Fruit fly (Drosophila melanogaster) whole organism, wandering third instar larva: ENCODE data around the gene CG14717.

ENCODE experiments used
- Abd-B ChIP-seq: fragments of >200 bp; optimal IDR thresholded peaks from 2 replicates; lab custom pipeline; 2017; ENCODE audit warnings: missing biosample characterization, missing genetic modification characterization
- CG32264 ChIP-seq: fragments of 200-800 bp; sonication (Bioruptor generic); optimal IDR thresholded peaks from 2 replicates; lab custom pipeline; 2016; ENCODE audit warnings: missing biosample characterization, missing genetic modification characterization
- CG9705 ChIP-seq: fragments of 200-800 bp; sonication (Bioruptor generic); optimal IDR thresholded peaks from 2 replicates; lab custom pipeline; 2018; ENCODE audit warnings: missing biosample characterization, mild to moderate bottlenecking, missing genetic modification characterization
- CrebA ChIP-seq: fragments of 200-800 bp; sonication (Bioruptor generic); optimal IDR thresholded peaks from 2 replicates; lab custom pipeline; 2016; ENCODE audit warnings: missing biosample characterization, mild to moderate bottlenecking, missing genetic modification characterization, borderline replicate concordance
- Dfd ChIP-seq: fragments of >200 bp; optimal IDR thresholded peaks from 2 replicates; lab custom pipeline; 2017; ENCODE audit warnings: missing biosample characterization, missing genetic modification characterization
- HLH106 ChIP-seq: fragments of 200-800 bp; optimal IDR thresholded peaks from 3 replicates; lab custom pipeline; 2019; ENCODE audit warnings: missing biosample characterization, mild to moderate bottlenecking, missing genetic modification characterization, moderate library complexity
- Hr83 ChIP-seq: fragments of 200-300 bp; sonication (Bioruptor generic); optimal IDR thresholded peaks from 2 replicates; lab custom pipeline; 2016; ENCODE audit warnings: missing biosample characterization, mild to moderate bottlenecking, missing genetic modification characterization, moderate library complexity; ENCODE audit not compliant: poor library complexity, severe bottlenecking
- Jra ChIP-seq: sonication (Bioruptor generic); optimal IDR thresholded peaks from 2 replicates; lab custom pipeline; 2016; ENCODE audit warnings: missing biosample characterization, missing genetic modification characterization
- Mio ChIP-seq: sonication (Bioruptor generic); optimal IDR thresholded peaks from 2 replicates; lab custom pipeline; 2016; ENCODE audit warnings: missing biosample characterization, missing genetic modification characterization
- Myc ChIP-seq: fragments of >200 bp; optimal IDR thresholded peaks from 2 replicates; lab custom pipeline; 2017
- N ChIP-seq: fragments of >200 bp; optimal IDR thresholded peaks from 2 replicates; lab custom pipeline; 2018; ENCODE audit warnings: missing biosample characterization, missing external identifiers, missing genetic modification characterization
- Rel ChIP-seq, 2 experiments: fragments of 200-800 bp; sonication (Bioruptor generic) in 1 of 2; optimal IDR thresholded peaks; 2 replicates in 1 of 2; 3 replicates in 1 of 2; lab custom pipeline; 2016 to 2019; ENCODE audit warnings: mild to moderate bottlenecking in 2 of 2, missing biosample characterization in 2 of 2, missing genetic modification characterization in 2 of 2, moderate library complexity in 1 of 2
- Sp1 ChIP-seq: fragments of 200-800 bp; sonication (Bioruptor generic); optimal IDR thresholded peaks from 3 replicates; lab custom pipeline; 2019; ENCODE audit warnings: missing biosample characterization, mild to moderate bottlenecking, missing genetic modification characterization, moderate library complexity
- Vsx2 ChIP-seq: fragments of 200-300, 225-300 bp; sonication (Bioruptor generic); optimal IDR thresholded peaks from 2 replicates; lab custom pipeline; 2018; ENCODE audit warnings: missing biosample characterization, missing genetic modification characterization; ENCODE audit not compliant: partially characterized antibody
- br ChIP-seq: fragments of 200-800 bp; sonication (Bioruptor generic); optimal IDR thresholded peaks from 2 replicates; lab custom pipeline; 2016; ENCODE audit warnings: missing biosample characterization, missing genetic modification characterization
- dmrt93B ChIP-seq: fragments of 200-800 bp; sonication (Bioruptor generic); optimal IDR thresholded peaks from 2 replicates; lab custom pipeline; 2018; ENCODE audit warnings: missing biosample characterization, mild to moderate bottlenecking, missing genetic modification characterization
- dsf ChIP-seq: sonication (Bioruptor generic); optimal IDR thresholded peaks from 2 replicates; lab custom pipeline; 2016; ENCODE audit warnings: missing biosample characterization, missing genetic modification characterization, borderline replicate concordance
- ey ChIP-seq: fragments of 200-800 bp; sonication (Bioruptor generic); optimal IDR thresholded peaks from 2 replicates; lab custom pipeline; 2016; ENCODE audit warnings: missing biosample characterization, missing genetic modification characterization
- foxo ChIP-seq, 2 experiments: fragments of 200-800 bp; sonication (Bioruptor generic); optimal IDR thresholded peaks; 2 replicates in 1 of 2; 3 replicates in 1 of 2; lab custom pipeline; 2016 to 2017; ENCODE audit warnings: missing biosample characterization in 2 of 2, missing genetic modification characterization in 2 of 2
- fru ChIP-seq: fragments of 200-800 bp; sonication (Bioruptor generic); optimal IDR thresholded peaks from 3 replicates; lab custom pipeline; 2016; ENCODE audit warnings: missing biosample characterization, mild to moderate bottlenecking, missing genetic modification characterization
- h ChIP-seq: fragments of 200-800 bp; sonication (Bioruptor generic); optimal IDR thresholded peaks from 3 replicates; lab custom pipeline; 2016; ENCODE audit warnings: missing biosample characterization, mild to moderate bottlenecking, missing genetic modification characterization
- jim ChIP-seq: fragments of 175-275, 200-325 bp; sonication (Bioruptor generic); optimal IDR thresholded peaks from 2 replicates; lab custom pipeline; 2016; ENCODE audit warnings: missing biosample characterization, mild to moderate bottlenecking, missing genetic modification characterization
- rgr ChIP-seq: fragments of 200-800 bp; sonication (Bioruptor generic); optimal IDR thresholded peaks from 3 replicates; lab custom pipeline; 2016; ENCODE audit warnings: missing biosample characterization, mild to moderate bottlenecking, missing genetic modification characterization
- sage ChIP-seq: fragments of 200-800 bp; sonication (Bioruptor generic); optimal IDR thresholded peaks from 2 replicates; lab custom pipeline; 2016; ENCODE audit warnings: missing biosample characterization, mild to moderate bottlenecking, missing genetic modification characterization
- sv ChIP-seq: fragments of 200-800 bp; sonication (Bioruptor generic); optimal IDR thresholded peaks from 3 replicates; lab custom pipeline; 2016; ENCODE audit warnings: missing biosample characterization, missing genetic modification characterization
- tai ChIP-seq: sonication (Bioruptor generic); optimal IDR thresholded peaks from 2 replicates; lab custom pipeline; 2016; ENCODE audit warnings: missing biosample characterization, missing genetic modification characterization
- usp ChIP-seq: fragments of >200 bp; optimal IDR thresholded peaks from 2 replicates; lab custom pipeline; 2017; ENCODE audit warnings: missing biosample characterization, missing genetic modification characterization

Gene CG14717

DNA sequence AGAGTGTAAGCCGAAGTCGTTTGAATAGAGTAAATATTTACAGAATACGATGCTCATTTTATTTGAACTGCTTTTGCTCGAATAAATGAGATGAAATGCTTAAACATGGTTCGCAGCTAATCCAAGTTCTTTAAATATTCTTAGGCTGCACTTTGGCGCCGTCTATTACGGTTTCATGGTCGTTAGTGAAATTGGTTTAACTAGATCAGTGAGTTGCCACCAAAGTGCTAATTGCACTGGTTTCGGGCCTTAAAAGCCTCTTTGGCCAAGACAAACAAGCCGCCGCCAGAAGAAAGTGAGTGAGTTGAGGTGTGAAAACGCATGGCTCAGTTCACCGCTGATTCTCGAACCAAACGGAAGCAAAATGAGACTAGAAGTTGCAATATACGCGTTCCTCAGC lies 15.1 kb downstream of the CG14717 start, which contains the start of gene CG14720:
TSS of gene CG14720 (plus strand) at position 301 of the 400 bp plus-strand sequence.
- no peak for TF ChIP-seq Myc (lab: Kevin White, UChicago)
- no peak for TF ChIP-seq ey (GFP tag; lab: Kevin White, UChicago)
- no peak for TF ChIP-seq Hr83 (GFP tag; lab: Kevin White, UChicago)
- TF ChIP-seq tai (GFP tag; lab: Kevin White, UChicago), result no peak
- no peak for TF ChIP-seq CrebA (GFP tag; lab: Kevin White, UChicago)
- TF ChIP-seq N, result no peak
- TF ChIP-seq dsf (GFP tag; lab: Kevin White, UChicago), result no peak
- no peak for TF ChIP-seq Jra
- no peak for TF ChIP-seq fru (GFP tag; lab: Kevin White, UChicago)
- TF ChIP-seq Dfd (GFP tag; lab: Kevin White, UChicago), result no peak
- no peak for TF ChIP-seq sage (GFP tag; lab: Kevin White, UChicago)
- no peak for TF ChIP-seq Sp1 (GFP tag; lab: Kevin White, UChicago)
- TF ChIP-seq h (GFP tag; lab: Kevin White, UChicago), result no peak

DNA sequence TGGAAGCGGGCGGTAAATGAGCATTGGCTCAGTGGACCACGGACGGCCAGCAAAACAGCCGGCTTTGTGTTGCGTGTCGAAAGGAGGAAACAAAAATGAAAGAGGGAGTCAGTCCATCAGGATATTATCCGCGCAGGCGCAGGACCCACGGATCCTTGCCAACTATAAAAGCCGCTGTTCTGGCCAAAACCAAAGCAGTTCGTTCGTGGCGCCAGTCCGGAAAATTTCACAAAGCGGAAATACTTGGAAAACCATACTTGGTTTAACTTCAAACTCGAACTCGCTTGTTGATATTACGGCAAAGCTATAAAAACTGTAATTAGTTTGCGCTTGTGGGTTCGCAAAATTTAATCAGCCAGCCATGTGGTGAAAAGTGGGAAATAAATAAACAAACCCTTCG lies 25.3 kb downstream of the CG14717 start, which contains the start of gene CG12594:
TSS of gene CG12594 (plus strand) at position 142 of the 400 bp plus-strand sequence.
- TF ChIP-seq Rel (GFP tag; optimal IDR thresholded peaks at IDR 0.05; lab: Kevin White, UChicago) (no peak), Rel (tag; optimal IDR thresholded peaks at IDR 0.05; lab: Kevin White, UChicago) (no peak), CG9705 (GFP tag; lab: Kevin White, UChicago) (no peak), dmrt93B (GFP tag; lab: Kevin White, UChicago) (no peak), Jra (no peak), Abd-B (GFP tag; lab: Kevin White, UChicago) (no peak), jim (GFP tag; lab: Kevin White, UChicago) (no peak), foxo (GFP tag; optimal IDR thresholded peaks at IDR 0.05; lab: Kevin White, UChicago) (no peak), HLH106 (no peak), Myc (lab: Kevin White, UChicago) (no peak), Dfd (GFP tag; lab: Kevin White, UChicago) (no peak), sv (GFP tag; lab: Kevin White, UChicago) (no peak), rgr (no peak), dsf (GFP tag; lab: Kevin White, UChicago) (no peak), br (no peak)

DNA sequence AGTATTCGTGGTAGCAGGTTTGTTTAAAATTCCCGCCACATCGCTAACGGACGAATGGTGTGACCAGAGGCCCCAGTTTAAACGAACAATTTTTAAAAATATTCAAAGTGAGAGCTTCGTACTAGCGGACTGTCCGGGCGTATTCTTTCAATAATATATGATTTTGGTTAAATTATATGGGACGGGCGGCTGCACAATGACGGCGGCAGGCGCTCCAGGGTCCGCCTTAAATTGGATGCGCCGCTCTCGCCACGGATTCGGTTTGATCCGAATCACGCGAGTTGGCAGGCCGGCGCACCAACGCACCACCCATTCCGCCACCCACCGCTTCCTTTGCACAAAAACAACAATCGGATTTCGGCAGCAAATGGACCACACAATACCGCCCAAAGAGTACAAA lies 39.0 kb downstream of the CG14717 start, which contains the start of gene CG14721:
TSS of gene CG14721 (plus strand) at position 111 of the 400 bp plus-strand sequence.
- TF ChIP-seq CG32264 (GFP tag; lab: Kevin White, UChicago) (no peak), ey (GFP tag; lab: Kevin White, UChicago) (peak; percentile 6), foxo (GFP tag; optimal IDR thresholded peaks at IDR 0.05; lab: Kevin White, UChicago) (no peak)

DNA sequence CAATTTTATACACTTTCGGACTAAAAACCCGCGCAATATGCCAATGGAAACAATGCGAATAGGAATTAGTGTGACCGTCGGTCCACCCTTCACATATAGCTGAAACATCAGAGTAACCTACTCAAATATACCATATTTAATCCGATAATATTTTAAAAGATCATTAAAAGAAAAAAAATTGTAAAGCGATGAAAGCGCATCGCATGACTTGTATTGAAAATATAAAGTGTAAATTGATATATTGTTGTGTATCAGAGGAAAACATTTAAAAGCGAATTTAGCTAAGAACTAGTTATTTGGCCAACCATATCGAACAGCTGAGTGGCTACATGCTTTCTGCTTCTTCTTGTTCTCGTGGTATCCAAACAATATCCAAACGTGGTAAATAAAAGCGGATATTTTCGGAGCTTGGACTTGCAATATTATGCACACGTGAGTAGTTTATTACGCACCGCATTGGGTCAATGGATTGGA lies 45.5 kb downstream of the CG14717 start, which contains the start of the genes Blm and CG14722:
TSS of gene Blm (minus strand) at position 54 of the 474 bp plus-strand sequence.
TSS of gene CG14722 (plus strand) at position 161 of the 474 bp plus-strand sequence.
- no peak for TF ChIP-seq CG9705 (GFP tag; lab: Kevin White, UChicago)
- TF ChIP-seq tai (GFP tag; lab: Kevin White, UChicago), result no peak
- no peak for TF ChIP-seq Vsx2 (GFP tag; lab: Kevin White, UChicago)
- no peak for TF ChIP-seq Rel (GFP tag; optimal IDR thresholded peaks at IDR 0.05; lab: Kevin White, UChicago)
- peak; percentile 1 for TF ChIP-seq Rel (tag; optimal IDR thresholded peaks at IDR 0.05; lab: Kevin White, UChicago)
- no peak for TF ChIP-seq HLH106
- no peak for TF ChIP-seq usp
- peak; percentile 73 for TF ChIP-seq Myc (lab: Kevin White, UChicago)
- TF ChIP-seq dmrt93B (GFP tag; lab: Kevin White, UChicago), result no peak
- TF ChIP-seq Mio (GFP tag; lab: Kevin White, UChicago), result no peak
- TF ChIP-seq jim (GFP tag; lab: Kevin White, UChicago), result no peak
